Worm (Caenorhabditis elegans) whole organism, L2 larva: ENCODE results near the gene sra-31.

Source experiments
- C34F6.9 ChIP-seq: fragments of 150-350 bp; optimal IDR thresholded peaks from 2 replicates; lab custom pipeline; 2014; ENCODE audit warnings: missing biosample characterization, missing genetic modification characterization
- R02D3.7 ChIP-seq: fragments of 150-350 bp; optimal IDR thresholded peaks from 2 replicates; lab custom pipeline; 2014; ENCODE audit warnings: missing biosample characterization, missing genetic modification characterization
- Y55F3AM.14 ChIP-seq: fragments of 200-800 bp; sonication (Bioruptor generic); optimal IDR thresholded peaks from 2 replicates; lab custom pipeline; 2018; ENCODE audit warnings: mild to moderate bottlenecking, missing genetic modification characterization, missing compliant biosample characterization
- ZK546.5 ChIP-seq: sonication (generic microtip); optimal IDR thresholded peaks from 2 replicates; lab custom pipeline; 2017; ENCODE audit warnings: missing biosample characterization, missing genetic modification characterization
- alr-1 ChIP-seq: fragments of 150-350 bp; optimal IDR thresholded peaks from 2 replicates; lab custom pipeline; 2014; ENCODE audit warnings: missing biosample characterization, missing genetic modification characterization
- ama-1 ChIP-seq: fragments of 150-350 bp; optimal IDR thresholded peaks from 2 replicates; lab custom pipeline; 2018; ENCODE audit warnings: inconsistent platforms
- blmp-1 ChIP-seq: sonication (generic microtip); optimal IDR thresholded peaks from 2 replicates; lab custom pipeline; 2017; ENCODE audit warnings: missing genetic modification characterization, mild to moderate bottlenecking, missing compliant biosample characterization, antibody characterized with exemption, moderate library complexity; ENCODE audit not compliant: insufficient read depth
- ceh-82 ChIP-seq: fragments of 150-350 bp; optimal IDR thresholded peaks from 2 replicates; lab custom pipeline; 2014; ENCODE audit warnings: missing biosample characterization, missing genetic modification characterization
- crh-2 ChIP-seq: sonication (generic microtip); optimal IDR thresholded peaks from 2 replicates; lab custom pipeline; 2017; ENCODE audit warnings: missing biosample characterization, missing genetic modification characterization
- dmd-4 ChIP-seq: sonication (generic microtip); optimal IDR thresholded peaks from 2 replicates; lab custom pipeline; 2017; ENCODE audit warnings: missing biosample characterization, missing genetic modification characterization
- egl-27 ChIP-seq: sonication (generic microtip); optimal IDR thresholded peaks from 3 replicates; lab custom pipeline; 2017; ENCODE audit warnings: missing biosample characterization, missing genetic modification reagents, missing genetic modification characterization
- elt-1 ChIP-seq: fragments of 150-350 bp; optimal IDR thresholded peaks from 2 replicates; lab custom pipeline; 2014; ENCODE audit warnings: missing biosample characterization, missing genetic modification characterization
- elt-3 ChIP-seq: sonication (generic microtip); optimal IDR thresholded peaks from 2 replicates; lab custom pipeline; 2017; ENCODE audit warnings: missing biosample characterization, missing genetic modification characterization
- fos-1 ChIP-seq: fragments of 150-350 bp; optimal IDR thresholded peaks from 2 replicates; lab custom pipeline; 2014; ENCODE audit warnings: missing biosample characterization, missing genetic modification characterization
- gmeb-1 ChIP-seq: fragments of 150-350 bp; optimal IDR thresholded peaks from 2 replicates; lab custom pipeline; 2014; ENCODE audit warnings: missing biosample characterization, missing genetic modification characterization
- lin-13 ChIP-seq: fragments of 150-350 bp; optimal IDR thresholded peaks from 2 replicates; lab custom pipeline; 2014; ENCODE audit warnings: missing biosample characterization, missing genetic modification reagents, missing genetic modification characterization
- lin-39 ChIP-seq: fragments of 150-350 bp; optimal IDR thresholded peaks from 2 replicates; lab custom pipeline; 2014; ENCODE audit warnings: missing biosample characterization, missing genetic modification reagents, missing genetic modification characterization
- lsy-2 ChIP-seq, 2 experiments: fragments of 150-350 bp in 1 of 2; sonication (generic microtip) in 1 of 2; optimal IDR thresholded peaks; 2 replicates each; lab custom pipeline; 2014 to 2017; ENCODE audit warnings: missing biosample characterization in 2 of 2, missing genetic modification characterization in 2 of 2
- mab-5 ChIP-seq: fragments of 150-350 bp; optimal IDR thresholded peaks from 2 replicates; lab custom pipeline; 2014; ENCODE audit warnings: missing biosample characterization, missing genetic modification characterization
- mbf-1 ChIP-seq: sonication (generic microtip); optimal IDR thresholded peaks from 2 replicates; lab custom pipeline; 2017; ENCODE audit warnings: missing biosample characterization, missing genetic modification characterization
- nhr-10 ChIP-seq: sonication (generic microtip); optimal IDR thresholded peaks from 2 replicates; lab custom pipeline; 2017; ENCODE audit warnings: missing biosample characterization, missing genetic modification characterization
- nhr-11 ChIP-seq: fragments of 150-350 bp; optimal IDR thresholded peaks from 2 replicates; lab custom pipeline; 2014; ENCODE audit warnings: missing biosample characterization, missing genetic modification characterization
- nhr-12 ChIP-seq: fragments of 150-350 bp; optimal IDR thresholded peaks from 2 replicates; lab custom pipeline; 2014; ENCODE audit warnings: missing biosample characterization, missing genetic modification characterization
- nhr-129 ChIP-seq: fragments of 150-350 bp; optimal IDR thresholded peaks from 2 replicates; lab custom pipeline; 2014; ENCODE audit warnings: missing biosample characterization, missing genetic modification characterization
- nhr-23 ChIP-seq: fragments of 150-350 bp; optimal IDR thresholded peaks from 2 replicates; lab custom pipeline; 2014; ENCODE audit warnings: missing biosample characterization, missing genetic modification reagents, missing genetic modification characterization
- nhr-25 ChIP-seq: fragments of 150-350 bp; sonication (generic microtip); optimal IDR thresholded peaks from 3 replicates; lab custom pipeline; 2014; ENCODE audit warnings: missing biosample characterization, missing genetic modification characterization
- nhr-6 ChIP-seq: fragments of 150-350 bp; optimal IDR thresholded peaks from 2 replicates; lab custom pipeline; 2014; ENCODE audit warnings: missing biosample characterization, missing genetic modification characterization
- nhr-77 ChIP-seq: fragments of 150-350 bp; optimal IDR thresholded peaks from 2 replicates; lab custom pipeline; 2014; ENCODE audit warnings: missing biosample characterization, missing genetic modification characterization
- sem-4 ChIP-seq: fragments of 150-350 bp; optimal IDR thresholded peaks from 2 replicates; lab custom pipeline; 2014; ENCODE audit warnings: missing biosample characterization, missing genetic modification reagents, missing genetic modification characterization
- sma-3 ChIP-seq: sonication (generic microtip); optimal IDR thresholded peaks from 2 replicates; lab custom pipeline; 2016; ENCODE audit warnings: missing genetic modification reagents, missing genetic modification characterization, missing compliant biosample characterization
- sma-9 ChIP-seq, 2 experiments: fragments of 150-350 bp in 1 of 2; sonication (generic microtip) in 1 of 2; optimal IDR thresholded peaks; 2 replicates each; lab custom pipeline; 2014 to 2016; ENCODE audit warnings: missing genetic modification characterization in 2 of 2, mild to moderate bottlenecking in 1 of 2, missing biosample characterization in 1 of 2, missing compliant biosample characterization in 1 of 2, missing genetic modification reagents in 1 of 2, moderate library complexity in 1 of 2
- snpc-4 ChIP-seq: fragments of 150-350 bp; optimal IDR thresholded peaks from 2 replicates; lab custom pipeline; 2014; ENCODE audit warnings: missing biosample characterization, missing genetic modification characterization
- unc-39 ChIP-seq: fragments of 150-350 bp; optimal IDR thresholded peaks from 2 replicates; lab custom pipeline; 2014; ENCODE audit warnings: missing biosample characterization, missing genetic modification characterization
- unc-55 ChIP-seq: fragments of 150-350 bp; sonication (generic microtip); optimal IDR thresholded peaks from 3 replicates; lab custom pipeline; 2014; ENCODE audit warnings: missing biosample characterization, missing genetic modification reagents, missing genetic modification characterization
- unc-62 ChIP-seq: fragments of 150-350 bp; optimal IDR thresholded peaks from 2 replicates; lab custom pipeline; 2014; ENCODE audit warnings: missing biosample characterization, missing genetic modification reagents, missing genetic modification characterization
- ztf-1 ChIP-seq: fragments of 200-800 bp; sonication (Bioruptor generic); conservative IDR thresholded peaks from 2 replicates; pipeline ENCODE4 v1.3.6; 2022; ENCODE audit warnings: missing genetic modification characterization, missing compliant biosample characterization
- ztf-11 ChIP-seq: sonication (generic microtip); optimal IDR thresholded peaks from 2 replicates; lab custom pipeline; 2017; ENCODE audit warnings: missing biosample characterization, missing genetic modification characterization

The sra-31 gene

DNA sequence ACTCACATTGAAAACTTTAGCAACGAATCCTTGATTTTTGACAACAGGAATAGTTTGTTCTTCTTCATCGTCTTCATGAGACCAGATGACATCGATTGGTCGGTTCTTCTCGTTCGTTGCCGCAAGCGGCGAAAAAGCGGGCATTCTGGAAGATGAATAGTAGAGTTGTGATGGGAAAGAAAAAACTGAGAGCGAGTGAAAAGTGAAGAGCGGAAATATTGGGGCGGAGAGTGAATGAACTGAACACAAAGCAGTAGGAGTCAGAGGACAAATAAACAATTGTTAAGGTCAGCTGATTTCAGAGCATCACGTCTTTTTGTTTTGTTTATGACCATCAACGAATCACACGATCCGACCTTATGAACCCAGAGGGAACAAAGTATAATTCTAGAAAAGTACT, 17.0 kb downstream of the sra-31 start, which contains the start of gene F18C5.10:
Gene F18C5.10 (minus strand): TSS at position 145 of the 400 bp plus-strand sequence.
- TF ChIP-seq ama-1 (peak; percentile 60), sma-9 (GFP tag; optimal IDR thresholded peaks at IDR 0.05; lab: Kevin White, UChicago) (no peak), sma-9 (tag; optimal IDR thresholded peaks at IDR 0.05; lab: Kevin White, UChicago) (no peak), gmeb-1 (tag; lab: Kevin White, UChicago) (no peak), nhr-12 (no peak), nhr-6 (tag; lab: Kevin White, UChicago) (no peak), lsy-2 (tag; optimal IDR thresholded peaks at IDR 0.05; lab: Kevin White, UChicago) (peak in 1 of 2 experiments; percentile 9), nhr-25 (tag; lab: Kevin White, UChicago) (no peak), nhr-129 (tag; lab: Kevin White, UChicago) (peak; percentile 74)
- TF ChIP-seq, all 48 proteins: peak for 3

ce11 chrII:6560291-6560690, 18.0 kb downstream of the sra-31 start:
- TF ChIP-seq fos-1: no peak
- TF ChIP-seq sma-3 (GFP tag; lab: Kevin White, UChicago): no peak
- no peak for TF ChIP-seq unc-39 (tag; lab: Kevin White, UChicago)
- TF ChIP-seq ama-1: peak; percentile 51
- peak; percentile 27 for TF ChIP-seq nhr-129 (tag; lab: Kevin White, UChicago)
- TF ChIP-seq, all 48 proteins: peak for 2

DNA sequence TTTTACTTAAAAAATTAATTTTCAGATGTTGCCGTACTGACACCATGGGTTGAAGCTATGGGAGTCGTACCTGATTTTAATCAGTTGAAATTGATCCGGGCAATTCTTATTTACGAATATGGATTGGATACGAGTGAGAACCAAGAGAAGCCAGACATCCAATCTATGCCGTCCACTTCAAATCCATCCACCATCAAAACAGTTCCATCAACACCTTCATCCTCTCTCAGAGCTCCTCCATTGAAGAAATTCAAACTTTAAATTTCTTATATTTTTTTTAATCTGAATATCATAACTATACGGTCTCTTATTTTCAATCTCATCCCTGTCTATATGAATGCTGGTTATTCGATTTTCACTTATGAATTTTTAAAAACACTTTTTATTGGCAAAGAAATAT, 19.4 kb downstream of the sra-31 start:
- TF ChIP-seq nhr-129 (tag; lab: Kevin White, UChicago): no peak

ce11 chrII:6554677-6555076, 23.6 kb downstream of the sra-31 start, which contains the start of gene wrn-1:
TSS of gene wrn-1 (plus strand) at chrII:6554977.
- no peak for TF ChIP-seq nhr-23
- no peak for TF ChIP-seq lin-39 (tag; lab: Kevin White, UChicago)
- no peak for TF ChIP-seq ZK546.5 (tag; lab: Kevin White, UChicago)
- TF ChIP-seq Y55F3AM.14 (GFP tag; lab: Kevin White, UChicago): no peak
- TF ChIP-seq nhr-25 (tag; lab: Kevin White, UChicago): no peak
- TF ChIP-seq, all 48 proteins: peak for 0

- TF ChIP-seq sma-3 (GFP tag; lab: Kevin White, UChicago) (no peak), blmp-1 (tag; lab: Kevin White, UChicago) (no peak), snpc-4 (tag; lab: Kevin White, UChicago) (no peak), alr-1 (tag; lab: Kevin White, UChicago) (no peak), ztf-11 (tag; lab: Kevin White, UChicago) (no peak), elt-1 (tag; lab: Kevin White, UChicago) (no peak), nhr-6 (tag; lab: Kevin White, UChicago) (no peak), dmd-4 (tag; lab: Kevin White, UChicago) (no peak), egl-27 (no peak), unc-62 (GFP tag; lab: Kevin White, UChicago) (no peak), lin-39 (tag; lab: Kevin White, UChicago) (no peak), ZK546.5 (tag; lab: Kevin White, UChicago) (no peak), nhr-25 (tag; lab: Kevin White, UChicago) (no peak), fos-1 (no peak), nhr-11 (tag; lab: Kevin White, UChicago) (no peak), unc-55 (GFP tag; lab: Kevin White, UChicago) (no peak), nhr-10 (tag; lab: Kevin White, UChicago) (no peak), ceh-82 (tag; lab: Kevin White, UChicago) (no peak), mab-5 (tag; lab: Kevin White, UChicago) (no peak), elt-3 (tag; lab: Kevin White, UChicago) (no peak)
- TF ChIP-seq, all 48 proteins: peak for 0
These were observed 33.4 kb downstream of the sra-31 start, which contains the start of gene lron-15 for ce11 chrII:6544842-6545410. TSS of gene lron-15 (minus strand) at chrII:6544892.

- TF ChIP-seq Y55F3AM.14 (GFP tag; lab: Kevin White, UChicago) (no peak), sem-4 (no peak), unc-62 (GFP tag; lab: Kevin White, UChicago) (no peak), fos-1 (no peak), nhr-10 (tag; lab: Kevin White, UChicago) (no peak), crh-2 (tag; lab: Kevin White, UChicago) (peak; percentile 44), unc-55 (GFP tag; lab: Kevin White, UChicago) (peak; percentile 87), nhr-77 (tag; lab: Kevin White, UChicago) (no peak), lin-13 (GFP tag; lab: Kevin White, UChicago) (peak; percentile 44), sma-9 (GFP tag; optimal IDR thresholded peaks at IDR 0.05; lab: Kevin White, UChicago) (peak; percentile 30), sma-9 (tag; optimal IDR thresholded peaks at IDR 0.05; lab: Kevin White, UChicago) (no peak), sma-3 (GFP tag; lab: Kevin White, UChicago) (peak; percentile 55), lsy-2 (tag; optimal IDR thresholded peaks at IDR 0.05; lab: Kevin White, UChicago) (peak in 1 of 2 experiments; percentile 81), ztf-1 (GFP tag; lab: Robert Waterston, UW) (no peak), ama-1 (no peak), gmeb-1 (tag; lab: Kevin White, UChicago) (peak; percentile 90), mbf-1 (tag; lab: Kevin White, UChicago) (no peak), unc-39 (tag; lab: Kevin White, UChicago) (no peak), C34F6.9 (tag; lab: Kevin White, UChicago) (peak; percentile 64), nhr-129 (tag; lab: Kevin White, UChicago) (peak; percentile 61), ztf-11 (tag; lab: Kevin White, UChicago) (no peak), snpc-4 (tag; lab: Kevin White, UChicago) (no peak), R02D3.7 (tag; lab: Kevin White, UChicago) (no peak), nhr-23 (no peak), elt-3 (tag; lab: Kevin White, UChicago) (no peak), mab-5 (tag; lab: Kevin White, UChicago) (peak; percentile 13), nhr-12 (no peak)
These were observed 42.3 kb downstream of the sra-31 start, which contains the start of gene utp-20 for ce11 chrII:6535957-6536424. TSS of gene utp-20 (plus strand) at chrII:6536374.
